Fruit fly (Drosophila melanogaster) whole organism, embryonic: ENCODE data around the gene Atx-1.

ENCODE experiments used
- Bgb ChIP-seq: fragments of 200-800 bp; sonication (Bioruptor generic); IDR thresholded peaks from 2 replicates; pipeline ENCODE4 v1.3.6; 2022; ENCODE audit warnings: missing biosample characterization, missing genetic modification characterization; ENCODE audit not compliant: partially characterized antibody
- Bteb2 ChIP-seq: fragments of 200-800 bp; sonication (Bioruptor generic); optimal IDR thresholded peaks from 2 replicates; lab custom pipeline; 2016; ENCODE audit warnings: missing biosample characterization, missing genetic modification characterization
- CG10321 ChIP-seq: fragments of 200-800 bp; sonication (Bioruptor generic); IDR thresholded peaks from 2 replicates; pipeline ENCODE4 v1.3.6; 2022; ENCODE audit warnings: missing biosample characterization, missing genetic modification characterization
- CG10959 ChIP-seq: fragments of 200-800 bp; sonication (Bioruptor generic); IDR thresholded peaks from 2 replicates; pipeline ENCODE4 v1.3.6; 2022; ENCODE audit warnings: missing biosample characterization, missing genetic modification characterization
- CG11560 ChIP-seq: fragments of 200-800 bp; sonication (Bioruptor generic); IDR thresholded peaks from 3 replicates; pipeline ENCODE4 v1.3.6; 2022; ENCODE audit warnings: missing biosample characterization, missing genetic modification characterization
- CG12104 ChIP-seq: fragments of 200-800 bp; sonication (Bioruptor generic); optimal IDR thresholded peaks from 3 replicates; lab custom pipeline; 2016; ENCODE audit warnings: missing biosample characterization, missing genetic modification characterization
- CG1832 ChIP-seq: fragments of 200-800 bp; sonication (Bioruptor generic); optimal IDR thresholded peaks from 2 replicates; lab custom pipeline; 2017; ENCODE audit warnings: missing biosample characterization, mild to moderate bottlenecking, missing genetic modification characterization, inconsistent platforms
- CG18599 ChIP-seq: fragments of 200-800 bp; sonication (Bioruptor generic); optimal IDR thresholded peaks from 3 replicates; lab custom pipeline; 2017; ENCODE audit warnings: missing biosample characterization, missing genetic modification characterization, mild to moderate bottlenecking, moderate library complexity, missing genetic modification reagents
- CG32767 ChIP-seq: fragments of 200-800 bp; sonication (Bioruptor generic); IDR thresholded peaks from 2 replicates; pipeline ENCODE4 v1.3.6; 2022; ENCODE audit warnings: missing biosample characterization, missing genetic modification characterization
- CG32772 ChIP-seq: fragments of 200-800 bp; sonication (Bioruptor generic); IDR thresholded peaks from 2 replicates; pipeline ENCODE4 v1.3.6; 2022; ENCODE audit warnings: missing biosample characterization, missing genetic modification characterization
- CG3407 ChIP-seq: fragments of 200-800 bp; sonication (Bioruptor generic); optimal IDR thresholded peaks from 2 replicates; lab custom pipeline; 2018; ENCODE audit warnings: missing biosample characterization, mild to moderate bottlenecking, missing genetic modification characterization
- CG4730 ChIP-seq: fragments of 200-800 bp; sonication (Bioruptor generic); IDR thresholded peaks from 2 replicates; pipeline ENCODE4 v1.3.6; 2022; ENCODE audit warnings: missing biosample characterization, missing genetic modification characterization
- CG5180 ChIP-seq: fragments of 200-800 bp; sonication (Bioruptor generic); optimal IDR thresholded peaks from 3 replicates; lab custom pipeline; 2017; ENCODE audit warnings: missing biosample characterization, missing genetic modification characterization, mild to moderate bottlenecking, moderate library complexity, missing genetic modification reagents
- CG6175 ChIP-seq: fragments of 200-800 bp; sonication (Bioruptor generic); IDR thresholded peaks from 3 replicates; pipeline ENCODE4 v1.3.6; 2022; ENCODE audit warnings: missing biosample characterization, missing genetic modification characterization
- CG6654 ChIP-seq: fragments of 200-800 bp; sonication (Bioruptor generic); optimal IDR thresholded peaks from 2 replicates; lab custom pipeline; 2017; ENCODE audit warnings: missing biosample characterization, mild to moderate bottlenecking, missing genetic modification characterization
- CG6683 ChIP-seq: fragments of 200-800 bp; sonication (Bioruptor generic); optimal IDR thresholded peaks from 2 replicates; lab custom pipeline; 2017; ENCODE audit warnings: missing biosample characterization, mild to moderate bottlenecking, missing genetic modification characterization, missing genetic modification reagents
- CG9797 ChIP-seq: fragments of 200-800 bp; sonication (Bioruptor generic); optimal IDR thresholded peaks from 3 replicates; lab custom pipeline; 2018; ENCODE audit warnings: missing biosample characterization, mild to moderate bottlenecking, missing genetic modification characterization
- Elba2 ChIP-seq: fragments of 200-800 bp; sonication (Bioruptor generic); optimal IDR thresholded peaks from 3 replicates; lab custom pipeline; 2016; ENCODE audit warnings: missing biosample characterization, missing genetic modification characterization
- Fer1 ChIP-seq: fragments of 200-800 bp; sonication (Bioruptor generic); optimal IDR thresholded peaks from 2 replicates; lab custom pipeline; 2017; ENCODE audit warnings: missing biosample characterization, mild to moderate bottlenecking, missing genetic modification characterization
- HLH4C ChIP-seq: fragments of 200-800 bp; sonication (Bioruptor generic); IDR thresholded peaks from 3 replicates; pipeline ENCODE4 v1.3.6; 2022; ENCODE audit warnings: missing biosample characterization, missing genetic modification characterization; ENCODE audit not compliant: partially characterized antibody
- HLHmδ ChIP-seq: fragments of 200-800 bp; sonication (Bioruptor generic); optimal IDR thresholded peaks from 2 replicates; lab custom pipeline; 2018; ENCODE audit warnings: missing biosample characterization, mild to moderate bottlenecking, missing genetic modification characterization, moderate library complexity
- Jarid2 ChIP-seq: fragments of 200-800 bp; sonication (Bioruptor generic); optimal IDR thresholded peaks from 3 replicates; lab custom pipeline; 2017; ENCODE audit warnings: mild to moderate bottlenecking, missing biosample characterization, missing genetic modification reagents, missing genetic modification characterization
- MESR4 ChIP-seq: fragments of 200-800 bp; sonication (Bioruptor generic); optimal IDR thresholded peaks from 2 replicates; lab custom pipeline; 2018; ENCODE audit warnings: missing biosample characterization, mild to moderate bottlenecking, missing genetic modification characterization, moderate library complexity
- Max ChIP-seq: fragments of 200-800 bp; sonication (Bioruptor generic); optimal IDR thresholded peaks from 2 replicates; lab custom pipeline; 2016; ENCODE audit warnings: missing biosample characterization, mild to moderate bottlenecking, missing genetic modification characterization
- Mes4 ChIP-seq: fragments of 200-800 bp; sonication (Bioruptor generic); optimal IDR thresholded peaks from 2 replicates; lab custom pipeline; 2016; ENCODE audit warnings: missing biosample characterization, missing genetic modification characterization
- NC2α ChIP-seq: fragments of 200-800 bp; sonication (Bioruptor generic); optimal IDR thresholded peaks from 2 replicates; lab custom pipeline; 2016; ENCODE audit warnings: missing biosample characterization, missing genetic modification characterization
- NFAT ChIP-seq: fragments of 200-800 bp; sonication (Bioruptor generic); IDR thresholded peaks from 2 replicates; pipeline ENCODE4 v1.3.6; 2022; ENCODE audit warnings: missing biosample characterization, missing genetic modification characterization
- Oli ChIP-seq: fragments of 200-800 bp; sonication (Bioruptor generic); optimal IDR thresholded peaks from 2 replicates; lab custom pipeline; 2018; ENCODE audit warnings: missing biosample characterization, mild to moderate bottlenecking, missing genetic modification characterization, moderate library complexity
- Optix ChIP-seq: fragments of 200-800 bp; sonication (Bioruptor generic); IDR thresholded peaks from 3 replicates; pipeline ENCODE4 v1.3.6; 2022; ENCODE audit warnings: missing biosample characterization, missing genetic modification characterization
- Rx ChIP-seq: fragments of 200-800 bp; sonication (Bioruptor generic); IDR thresholded peaks from 2 replicates; pipeline ENCODE4 v1.3.6; 2022; ENCODE audit warnings: missing biosample characterization, missing genetic modification characterization
- Taf1 ChIP-seq: fragments of 200-800 bp; sonication (Bioruptor generic); IDR thresholded peaks from 2 replicates; pipeline ENCODE4 v1.3.6; 2022; ENCODE audit warnings: missing biosample characterization, missing genetic modification characterization
- Vsx1 ChIP-seq: fragments of 200-800 bp; sonication (Bioruptor generic); optimal IDR thresholded peaks from 2 replicates; lab custom pipeline; 2017; ENCODE audit warnings: missing biosample characterization, mild to moderate bottlenecking, missing genetic modification characterization, missing genetic modification reagents
- ap ChIP-seq: fragments of 200-800 bp; sonication (Bioruptor generic); IDR thresholded peaks from 2 replicates; pipeline ENCODE4 v1.3.6; 2022; ENCODE audit warnings: missing biosample characterization, missing genetic modification characterization
- br ChIP-seq: fragments of >200 bp; optimal IDR thresholded peaks from 2 replicates; lab custom pipeline; 2017
- dimm ChIP-seq: fragments of 200-800 bp; sonication (Bioruptor generic); IDR thresholded peaks from 2 replicates; pipeline ENCODE4 v1.3.6; 2022; ENCODE audit warnings: missing biosample characterization, missing genetic modification characterization
- fd102C ChIP-seq: fragments of 200-800 bp; sonication (Bioruptor generic); optimal IDR thresholded peaks from 2 replicates; lab custom pipeline; 2018; ENCODE audit warnings: missing biosample characterization, mild to moderate bottlenecking, missing genetic modification characterization, moderate library complexity
- fd64A ChIP-seq: fragments of 200-800 bp; sonication (Bioruptor generic); optimal IDR thresholded peaks from 3 replicates; lab custom pipeline; 2018; ENCODE audit warnings: missing biosample characterization, mild to moderate bottlenecking, missing genetic modification characterization
- gcm2 ChIP-seq: fragments of 200-800 bp; sonication (Bioruptor generic); optimal IDR thresholded peaks from 2 replicates; lab custom pipeline; 2016; ENCODE audit warnings: missing biosample characterization, missing genetic modification characterization
- ham ChIP-seq: fragments of 200-800 bp; sonication (Bioruptor generic); IDR thresholded peaks from 2 replicates; pipeline ENCODE4 v1.3.6; 2022; ENCODE audit warnings: missing biosample characterization, missing genetic modification characterization
- inv ChIP-seq: fragments of 200-800 bp; sonication (Bioruptor generic); IDR thresholded peaks from 2 replicates; pipeline ENCODE4 v1.3.6; 2022; ENCODE audit warnings: missing biosample characterization, missing genetic modification characterization; ENCODE audit not compliant: partially characterized antibody
- lilli ChIP-seq: fragments of 200-800 bp; sonication (Bioruptor generic); optimal IDR thresholded peaks from 3 replicates; lab custom pipeline; 2016; ENCODE audit warnings: missing biosample characterization, missing genetic modification characterization
- luna ChIP-seq: fragments of 200-800 bp; sonication (Bioruptor generic); optimal IDR thresholded peaks from 2 replicates; lab custom pipeline; 2016; ENCODE audit warnings: missing biosample characterization, missing genetic modification characterization
- salm ChIP-seq: fragments of 200-800 bp; sonication (Bioruptor generic); optimal IDR thresholded peaks from 2 replicates; lab custom pipeline; 2018; ENCODE audit warnings: missing biosample characterization, mild to moderate bottlenecking, missing genetic modification characterization
- sd ChIP-seq: fragments of 200-800 bp; sonication (Bioruptor generic); optimal IDR thresholded peaks from 3 replicates; lab custom pipeline; 2018; ENCODE audit warnings: missing biosample characterization, mild to moderate bottlenecking, missing genetic modification characterization, moderate library complexity
- stwl ChIP-seq: fragments of 200-800 bp; sonication (Bioruptor generic); optimal IDR thresholded peaks from 3 replicates; lab custom pipeline; 2018; ENCODE audit warnings: missing biosample characterization, mild to moderate bottlenecking, missing genetic modification characterization, moderate library complexity
- tll ChIP-seq, 2 experiments: fragments of 200-800 bp in 1 of 2; fragments of >200 bp in 1 of 2; sonication (Bioruptor generic) in 1 of 2; optimal IDR thresholded peaks; 2 replicates each; lab custom pipeline; 2017 to 2019; ENCODE audit warnings: missing biosample characterization in 2 of 2, missing genetic modification characterization in 2 of 2, mild to moderate bottlenecking in 1 of 2, moderate library complexity in 1 of 2
- vnd ChIP-seq: fragments of 200-800 bp; sonication (Bioruptor generic); IDR thresholded peaks from 3 replicates; pipeline ENCODE4 v1.3.6; 2022; ENCODE audit warnings: missing biosample characterization, missing genetic modification characterization; ENCODE audit not compliant: partially characterized antibody
- wdn ChIP-seq: fragments of 200-800 bp; sonication (Bioruptor generic); IDR thresholded peaks from 2 replicates; pipeline ENCODE4 v1.3.6; 2022; ENCODE audit warnings: missing biosample characterization, missing genetic modification characterization

Atx-1 gene

dm6 chrX:6855366-6856200 is 32.6 kb downstream of the Atx-1 start (continued):
- TF ChIP-seq fd64A (peak; percentile 41), br (lab: Kevin White, UChicago) (no peak), salm (tag; lab: Kevin White, UChicago) (peak; percentile 86), dimm (GFP tag; lab: Robert Waterston, UW) (0 out of 2 replicates have a peak, but pooled peaks have one; percentile 17), CG6175 (no peak), NC2α (GFP tag; lab: Kevin White, UChicago) (peak; percentile 73), inv (GFP tag; lab: Robert Waterston, UW) (no peak), Vsx1 (GFP tag; lab: Kevin White, UChicago) (peak; percentile 71), luna (GFP tag; lab: Kevin White, UChicago) (no peak), CG3407 (GFP tag; lab: Kevin White, UChicago) (peak; percentile 86), Bteb2 (peak; percentile 68), CG4730 (GFP tag; lab: Robert Waterston, UW) (peak; percentile 48; the same call in 1 of the 2 replicates), CG6654 (GFP tag; lab: Kevin White, UChicago) (peak; percentile 53), CG32767 (peak; percentile 83), gcm2 (GFP tag; lab: Kevin White, UChicago) (peak; percentile 82), tll (GFP tag; optimal IDR thresholded peaks at IDR 0.05; lab: Kevin White, UChicago) (peak in 1 of 2 experiments; percentile 93), vnd (GFP tag; lab: Robert Waterston, UW) (no peak), NFAT (GFP tag; lab: Robert Waterston, UW) (no peak), Bgb (no peak; the same call in 1 of the 2 replicates), Max (GFP tag; lab: Kevin White, UChicago) (peak; percentile 70), Fer1 (peak; percentile 79), wdn (GFP tag; lab: Robert Waterston, UW) (peak; percentile 63), CG6683 (GFP tag; lab: Kevin White, UChicago) (peak; percentile 68), CG5180 (GFP tag; lab: Kevin White, UChicago) (peak; percentile 51), Optix (no peak), CG10321 (GFP tag; lab: Robert Waterston, UW) (peak; percentile 75; the same call in 1 of the 2 replicates), CG12104 (GFP tag; lab: Kevin White, UChicago) (peak; percentile 78), Taf1 (GFP tag; lab: Robert Waterston, UW) (no peak), Oli (tag; lab: Kevin White, UChicago) (peak; percentile 96), ham (GFP tag; lab: Robert Waterston, UW) (no peak), Jarid2 (peak; percentile 40), HLH4C (no peak), ap (GFP tag; lab: Robert Waterston, UW) (peak; percentile 54), sd (peak; percentile 69), Mes4 (peak; percentile 76), MESR4 (peak; percentile 15), CG32772 (GFP tag; lab: Robert Waterston, UW) (peak; percentile 61), Rx (GFP tag; lab: Robert Waterston, UW) (peak; percentile 32; the same call in 1 of the 2 replicates), stwl (tag; lab: Kevin White, UChicago) (no peak), CG11560 (no peak), CG18599 (GFP tag; lab: Kevin White, UChicago) (peak; percentile 50), CG9797 (GFP tag; lab: Kevin White, UChicago) (no peak), lilli (GFP tag; lab: Kevin White, UChicago) (peak; percentile 82), fd102C (GFP tag; lab: Kevin White, UChicago) (peak; percentile 48), HLHmδ (GFP tag; lab: Kevin White, UChicago) (peak; percentile 27), CG10959 (GFP tag; lab: Robert Waterston, UW) (no peak), CG1832 (peak; percentile 60), Elba2 (GFP tag; lab: Kevin White, UChicago) (no peak)
